Fruit fly (Drosophila melanogaster) whole organism, prepupa: ENCODE data around the gene CG2924.

Source experiments
- CG10631 ChIP-seq: fragments of 200-800 bp; sonication (Bioruptor generic); optimal IDR thresholded peaks from 2 replicates; lab custom pipeline; 2016; ENCODE audit warnings: missing biosample characterization, missing genetic modification characterization
- CG34406 ChIP-seq: fragments of 200-800 bp; sonication (Bioruptor generic); optimal IDR thresholded peaks from 3 replicates; lab custom pipeline; 2016; ENCODE audit warnings: missing biosample characterization, missing genetic modification characterization
- CG3919 ChIP-seq: fragments of 200-800 bp; sonication (Bioruptor generic); optimal IDR thresholded peaks from 3 replicates; lab custom pipeline; 2016; ENCODE audit warnings: missing biosample characterization, missing genetic modification characterization
- CG6808 ChIP-seq: fragments of 200-800 bp; sonication (Bioruptor generic); optimal IDR thresholded peaks from 3 replicates; lab custom pipeline; 2017; ENCODE audit warnings: missing biosample characterization, missing genetic modification characterization, mild to moderate bottlenecking, moderate library complexity, missing genetic modification reagents
- CG7368 ChIP-seq: fragments of 200-800 bp; sonication (Bioruptor generic); optimal IDR thresholded peaks from 3 replicates; lab custom pipeline; 2016; ENCODE audit warnings: missing biosample characterization, missing genetic modification characterization
- dac ChIP-seq: fragments of 200-800 bp; sonication (Bioruptor generic); optimal IDR thresholded peaks from 2 replicates; lab custom pipeline; 2017; ENCODE audit warnings: missing biosample characterization, mild to moderate bottlenecking, missing genetic modification characterization

dm6 chrX:2251688-2252087 lies 18.9 kb downstream of the CG2924 start, which contains the start of gene CG3191:
- TF ChIP-seq CG7368 (GFP tag; lab: Kevin White, UChicago) (no peak), CG6808 (GFP tag; lab: Kevin White, UChicago) (no peak), CG34406 (GFP tag; lab: Kevin White, UChicago) (no peak), dac (GFP tag; lab: Kevin White, UChicago) (no peak), CG3919 (GFP tag; lab: Kevin White, UChicago) (no peak), CG10631 (GFP tag; lab: Kevin White, UChicago) (no peak)
